Worm (Caenorhabditis elegans): ENCODE results near the gene nlp-78.

nlp-78 gene

DNA sequence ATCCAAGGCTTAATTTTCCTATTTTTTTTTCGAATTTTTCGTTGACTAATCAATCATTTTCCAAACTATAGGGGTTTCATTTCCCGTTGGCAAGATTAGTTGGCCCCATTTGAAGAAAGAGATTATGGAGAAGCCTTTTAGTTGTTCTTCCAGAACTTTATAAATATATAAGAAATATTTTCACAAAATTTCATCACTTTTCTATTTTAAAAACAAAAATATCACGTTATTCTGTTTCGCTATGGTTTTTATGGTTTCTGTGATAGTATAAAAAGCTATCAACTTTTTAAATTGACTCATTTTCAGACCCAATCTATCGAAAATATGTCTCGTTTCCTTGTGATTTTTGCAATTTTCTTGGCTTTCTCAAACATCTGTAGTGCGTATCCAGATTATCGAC is at the start of gene nlp-78:
Gene nlp-78 (plus strand): TSS at position 301 of the 400 bp plus-strand sequence.
- TF ChIP-seq nhr-21 (tag; optimal IDR thresholded peaks at IDR 0.05) (no peak), nhr-237 (tag; optimal IDR thresholded peaks at IDR 0.05) (no peak)

DNA sequence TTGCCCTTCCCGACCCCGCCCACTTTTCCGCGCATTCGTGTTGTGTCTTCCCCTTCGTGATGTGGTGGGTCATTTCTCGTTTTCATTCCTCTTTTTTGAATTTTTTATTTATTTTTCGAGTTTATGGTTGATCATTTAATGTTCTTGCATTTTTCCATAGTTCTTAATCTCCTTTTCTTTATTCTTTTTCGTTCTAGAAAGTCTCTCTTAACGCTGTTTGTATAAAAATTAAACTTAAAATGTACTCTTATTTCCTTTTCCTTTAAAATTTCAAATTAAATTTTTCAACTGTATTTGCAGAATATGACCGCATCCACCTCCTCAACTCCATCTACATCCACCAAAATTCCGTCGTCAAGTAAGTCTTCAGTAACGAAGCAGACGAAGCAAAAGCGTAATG is 49.7 kb upstream of the nlp-78 start, which contains the start of gene hlh-3:
Gene hlh-3 (plus strand): TSS at position 301 of the 400 bp plus-strand sequence.
- TF ChIP-seq nhr-10 (tag; optimal IDR thresholded peaks at IDR 0.05) (no peak), elt-1 (tag; optimal IDR thresholded peaks at IDR 0.05) (no peak), ztf-11 (tag; optimal IDR thresholded peaks at IDR 0.05) (no peak), egl-27 (tag; optimal IDR thresholded peaks at IDR 0.05) (no peak), unc-55 (GFP tag; optimal IDR thresholded peaks at IDR 0.05) (no peak), blmp-1 (tag; optimal IDR thresholded peaks at IDR 0.05; ENCODE audit: insufficient read depth) (no peak), sma-9 (GFP tag; optimal IDR thresholded peaks at IDR 0.05) (no peak), sma-9 (tag; optimal IDR thresholded peaks at IDR 0.05) (no peak), gmeb-1 (tag; optimal IDR thresholded peaks at IDR 0.05) (no peak), F13H6.1 (tag; optimal IDR thresholded peaks at IDR 0.05) (no peak), lin-39 (tag; optimal IDR thresholded peaks at IDR 0.05) (no peak), nhr-21 (tag; optimal IDR thresholded peaks at IDR 0.05) (no peak)

DNA sequence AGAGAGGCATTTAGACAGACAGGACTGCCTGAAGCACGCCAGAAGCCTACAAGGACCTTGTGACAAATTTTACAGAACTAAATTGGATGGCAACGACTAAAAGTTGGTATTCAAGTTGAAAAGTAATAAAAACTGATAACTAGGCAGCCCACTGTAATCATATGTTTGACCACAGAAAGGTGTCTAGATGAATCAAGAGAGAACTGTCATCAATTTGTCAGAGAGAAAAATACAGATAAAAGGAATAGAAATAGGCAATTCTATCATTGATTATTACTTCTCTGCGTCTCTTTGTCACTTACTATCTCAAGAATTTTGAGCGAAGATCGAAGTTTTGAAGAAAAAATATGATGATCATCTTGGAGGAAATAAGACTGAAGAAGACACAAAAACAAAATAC is 43.1 kb upstream of the nlp-78 start:
- TF ChIP-seq nhr-25 (tag; optimal IDR thresholded peaks at IDR 0.05), result peak; percentile 10
- peak; percentile 92 for TF ChIP-seq fos-1 (tag; optimal IDR thresholded peaks at IDR 0.05)
- peak; percentile 28 for TF ChIP-seq sma-9 (GFP tag; optimal IDR thresholded peaks at IDR 0.05)
- TF ChIP-seq sma-9 (tag; optimal IDR thresholded peaks at IDR 0.05), result no peak
- TF ChIP-seq crh-2 (tag; optimal IDR thresholded peaks at IDR 0.05), result no peak

DNA sequence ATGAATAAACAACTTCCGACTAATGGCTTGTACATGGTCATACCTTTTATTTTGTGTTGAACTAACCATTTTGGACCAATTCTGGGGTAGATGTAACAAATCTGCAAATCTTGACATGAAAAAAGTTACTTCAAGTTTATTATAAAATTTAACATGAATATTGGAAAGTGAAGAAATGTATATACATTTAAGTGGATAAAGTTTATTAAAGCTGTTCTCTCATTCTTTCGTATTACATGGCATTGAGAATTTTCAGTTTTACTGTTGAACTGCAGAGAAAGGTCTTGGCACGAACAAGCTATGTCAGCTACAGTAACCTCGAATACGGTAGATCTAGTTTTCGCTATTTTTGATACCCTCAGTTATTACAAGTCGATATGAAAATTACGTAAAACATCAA is 42.4 kb upstream of the nlp-78 start, which contains the start of gene C07H4.1:
Gene C07H4.1 (minus strand): TSS at position 101 of the 400 bp plus-strand sequence.
- TF ChIP-seq ztf-1 (GFP tag; conservative IDR thresholded peaks at IDR 0.05), result no peak
- TF ChIP-seq nhr-23 (tag; optimal IDR thresholded peaks at IDR 0.05), result no peak
- TF ChIP-seq nhr-12 (tag; optimal IDR thresholded peaks at IDR 0.05), result no peak
- TF ChIP-seq blmp-1 (tag; optimal IDR thresholded peaks at IDR 0.05; ENCODE audit: insufficient read depth), result no peak
- no peak for TF ChIP-seq Y55F3AM.14 (GFP tag; optimal IDR thresholded peaks at IDR 0.05)
- no peak for TF ChIP-seq alr-1 (tag; optimal IDR thresholded peaks at IDR 0.05)
- no peak for TF ChIP-seq skn-1 (tag; optimal IDR thresholded peaks at IDR 0.05)
- TF ChIP-seq aly-2 (tag; optimal IDR thresholded peaks at IDR 0.05), result no peak
- TF ChIP-seq peb-1 (tag; optimal IDR thresholded peaks at IDR 0.05), result no peak
- TF ChIP-seq nhr-129 (tag; optimal IDR thresholded peaks at IDR 0.05), result no peak
- TF ChIP-seq lin-13 (GFP tag; optimal IDR thresholded peaks at IDR 0.05), result no peak
- TF ChIP-seq sma-3 (GFP tag; optimal IDR thresholded peaks at IDR 0.05), result no peak
- no peak for TF ChIP-seq mab-5 (tag; optimal IDR thresholded peaks at IDR 0.05)
- TF ChIP-seq sma-9 (GFP tag; optimal IDR thresholded peaks at IDR 0.05), result no peak
- no peak for TF ChIP-seq sma-9 (tag; optimal IDR thresholded peaks at IDR 0.05)
- no peak for TF ChIP-seq mdl-1 (tag; optimal IDR thresholded peaks at IDR 0.05)
- no peak for TF ChIP-seq elt-3 (tag; optimal IDR thresholded peaks at IDR 0.05)
- no peak for TF ChIP-seq C34F6.9 (tag; optimal IDR thresholded peaks at IDR 0.05)
- no peak for TF ChIP-seq lin-39 (tag; optimal IDR thresholded peaks at IDR 0.05)
- no peak for TF ChIP-seq nhr-6 (tag; optimal IDR thresholded peaks at IDR 0.05)

DNA sequence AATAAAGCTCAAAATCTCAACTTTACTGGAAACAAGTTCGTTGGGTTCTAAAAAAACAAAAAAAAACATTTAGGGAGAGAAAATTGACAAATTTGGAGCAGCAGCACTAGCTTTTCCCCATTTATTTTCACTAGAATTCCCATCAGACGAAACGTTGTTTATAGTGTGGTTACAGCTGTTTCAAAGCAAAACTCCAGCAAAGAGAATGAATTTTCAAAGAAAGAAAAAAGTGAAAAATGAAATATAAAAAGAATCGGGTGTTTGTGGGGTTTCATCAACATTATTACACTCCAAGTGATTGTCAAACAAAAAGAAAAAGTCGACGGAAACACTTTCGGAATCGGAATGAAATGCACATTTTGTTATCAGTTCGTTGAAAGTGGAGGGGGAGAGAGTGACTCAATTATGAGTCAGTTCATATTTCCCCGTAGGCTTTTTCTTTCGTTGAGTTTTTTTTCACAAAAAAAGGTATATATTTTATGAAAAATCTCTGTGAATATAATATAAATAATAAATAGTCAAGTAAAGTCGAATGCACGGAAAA is 41.7 kb upstream of the nlp-78 start:
- TF ChIP-seq fos-1 (tag; optimal IDR thresholded peaks at IDR 0.05) (peak; percentile 100), nhr-25 (tag; optimal IDR thresholded peaks at IDR 0.05) (no peak), lin-11 (tag; optimal IDR thresholded peaks at IDR 0.05) (no peak), nhr-6 (tag; optimal IDR thresholded peaks at IDR 0.05) (no peak), mdl-1 (tag; optimal IDR thresholded peaks at IDR 0.05) (no peak)

DNA sequence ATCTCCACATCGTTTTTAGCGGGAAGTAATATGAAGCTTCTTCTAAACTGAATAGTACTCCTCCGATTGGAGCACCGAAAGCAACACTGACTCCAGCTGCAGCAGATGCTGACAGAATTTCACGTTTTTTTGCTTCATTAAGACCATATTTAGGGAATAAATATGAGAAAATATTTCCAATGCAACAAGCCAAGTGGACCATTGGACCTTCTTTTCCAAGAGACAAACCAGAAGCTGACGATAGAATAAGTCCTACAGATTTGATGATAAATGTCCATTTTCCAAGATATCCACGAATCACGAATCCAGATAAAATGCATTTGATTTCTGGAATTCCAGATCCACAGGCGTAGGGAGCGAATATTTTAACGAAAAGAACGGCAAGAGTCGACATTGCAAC is 38.7 kb upstream of the nlp-78 start:
- no peak for TF ChIP-seq nhr-25 (tag; optimal IDR thresholded peaks at IDR 0.05)
- no peak for TF ChIP-seq ama-1 (optimal IDR thresholded peaks at IDR 0.05)
- TF ChIP-seq nhr-10 (tag; optimal IDR thresholded peaks at IDR 0.05), result no peak
- TF ChIP-seq sma-9 (GFP tag; optimal IDR thresholded peaks at IDR 0.05), result no peak
- TF ChIP-seq sma-9 (tag; optimal IDR thresholded peaks at IDR 0.05), result no peak
- TF ChIP-seq nhr-237 (tag; optimal IDR thresholded peaks at IDR 0.05), result no peak
- no peak for TF ChIP-seq alr-1 (tag; optimal IDR thresholded peaks at IDR 0.05)
- no peak for TF ChIP-seq fos-1 (tag; optimal IDR thresholded peaks at IDR 0.05)
- TF ChIP-seq elt-3 (tag; optimal IDR thresholded peaks at IDR 0.05), result no peak
- no peak for TF ChIP-seq crh-2 (tag; optimal IDR thresholded peaks at IDR 0.05)
- TF ChIP-seq nhr-77 (tag; optimal IDR thresholded peaks at IDR 0.05), result no peak
- no peak for TF ChIP-seq nhr-6 (tag; optimal IDR thresholded peaks at IDR 0.05)
- TF ChIP-seq gmeb-1 (tag; optimal IDR thresholded peaks at IDR 0.05), result no peak
- TF ChIP-seq aly-2 (tag; optimal IDR thresholded peaks at IDR 0.05), result no peak
- no peak for TF ChIP-seq lsy-2 (tag; optimal IDR thresholded peaks at IDR 0.05)
- no peak for TF ChIP-seq egl-27 (tag; optimal IDR thresholded peaks at IDR 0.05)
- TF ChIP-seq ztf-4 (tag; optimal IDR thresholded peaks at IDR 0.05), result no peak

Measured in whole organism, L2 larva.